Worm (Caenorhabditis elegans) whole organism, L4 larva: ENCODE measurements around the gene F40G12.6.

Source experiments
- F10B5.3 ChIP-seq: sonication (generic microtip); optimal IDR thresholded peaks from 2 replicates; lab custom pipeline; 2016; ENCODE audit warnings: mild to moderate bottlenecking, missing genetic modification characterization, missing compliant biosample characterization
- F37D6.2 ChIP-seq: sonication (generic microtip); optimal IDR thresholded peaks from 2 replicates; lab custom pipeline; 2016; ENCODE audit warnings: mild to moderate bottlenecking, missing genetic modification characterization, missing compliant biosample characterization
- F44E2.7 ChIP-seq: fragments of 200-800 bp; sonication (Bioruptor generic); IDR thresholded peaks from 2 replicates; pipeline ENCODE4 v2.1.2; 2022; ENCODE audit warnings: missing genetic modification characterization, missing compliant biosample characterization
- T26A8.4 ChIP-seq: fragments of 200-800 bp; sonication (Bioruptor generic); IDR thresholded peaks from 2 replicates; pipeline ENCODE4 v1.3.6; 2022; ENCODE audit warnings: missing genetic modification characterization, missing compliant biosample characterization
- Y105C5A.15 ChIP-seq: fragments of 200-800 bp; sonication (Bioruptor generic); IDR thresholded peaks from 2 replicates; pipeline ENCODE4 v1.3.6; 2022; ENCODE audit warnings: missing genetic modification characterization, missing compliant biosample characterization
- ZK337.2 ChIP-seq: fragments of 200-800 bp; sonication (Bioruptor generic); IDR thresholded peaks from 2 replicates; pipeline ENCODE4 v1.3.6; 2022; ENCODE audit warnings: missing genetic modification reagents, missing genetic modification characterization, missing compliant biosample characterization
- ZK546.5 ChIP-seq, 2 experiments: sonication (generic microtip); optimal IDR thresholded peaks; 2 replicates each; lab custom pipeline; 2017; ENCODE audit warnings: missing biosample characterization in 2 of 2, missing genetic modification characterization in 2 of 2
- aha-1 ChIP-seq: fragments of 150-350 bp; peaks from one replicate; lab custom pipeline; 2014; ENCODE audit warnings: missing biosample characterization, missing genetic modification characterization
- ceh-28 ChIP-seq: fragments of 150-350 bp; optimal IDR thresholded peaks from 2 replicates; lab custom pipeline; 2014; ENCODE audit warnings: missing biosample characterization, missing genetic modification reagents, missing genetic modification characterization
- ceh-44 ChIP-seq: fragments of 200-800 bp; sonication (Bioruptor generic); IDR thresholded peaks from 2 replicates; pipeline ENCODE4 v1.3.6; 2022; ENCODE audit warnings: missing genetic modification reagents, missing genetic modification characterization, missing compliant biosample characterization
- ceh-62 ChIP-seq: sonication (generic microtip); optimal IDR thresholded peaks from 2 replicates; lab custom pipeline; 2017; ENCODE audit warnings: missing biosample characterization, missing genetic modification characterization
- ceh-82 ChIP-seq: sonication (generic microtip); optimal IDR thresholded peaks from 2 replicates; lab custom pipeline; 2017; ENCODE audit warnings: missing biosample characterization, missing genetic modification characterization
- ctbp-1 ChIP-seq: fragments of 200-800 bp; sonication (Bioruptor generic); IDR thresholded peaks from 2 replicates; pipeline ENCODE4 v1.3.6; 2022; ENCODE audit warnings: missing genetic modification reagents, missing genetic modification characterization, missing compliant biosample characterization
- daf-8 ChIP-seq: fragments of 200-800 bp; sonication (Bioruptor generic); IDR thresholded peaks from 2 replicates; pipeline ENCODE4 v1.3.6; 2022; ENCODE audit warnings: missing genetic modification characterization, missing compliant biosample characterization
- dpl-1 ChIP-seq: fragments of 150-350 bp; optimal IDR thresholded peaks from 2 replicates; lab custom pipeline; 2014; ENCODE audit warnings: missing biosample characterization, missing genetic modification reagents, missing genetic modification characterization
- dve-1 ChIP-seq: sonication (generic microtip); optimal IDR thresholded peaks from 2 replicates; lab custom pipeline; 2017; ENCODE audit warnings: antibody characterized with exemption, mild to moderate bottlenecking, missing genetic modification characterization, missing compliant biosample characterization; ENCODE audit not compliant: insufficient read depth
- fkh-10 ChIP-seq: fragments of 150-350 bp; optimal IDR thresholded peaks from 2 replicates; lab custom pipeline; 2014; ENCODE audit warnings: missing biosample characterization, missing genetic modification reagents, missing genetic modification characterization
- hlh-11 ChIP-seq: fragments of 200-800 bp; sonication (Bioruptor generic); optimal IDR thresholded peaks from 2 replicates; lab custom pipeline; 2018; ENCODE audit warnings: mild to moderate bottlenecking, missing genetic modification characterization, missing compliant biosample characterization
- hmg-1.1 ChIP-seq: fragments of 200-800 bp; sonication (Bioruptor generic); IDR thresholded peaks from 2 replicates; pipeline ENCODE4 v1.3.6; 2022; ENCODE audit warnings: missing genetic modification reagents, missing genetic modification characterization, missing compliant biosample characterization
- jun-1 ChIP-seq: fragments of 150-350 bp; optimal IDR thresholded peaks from 2 replicates; lab custom pipeline; 2014; ENCODE audit warnings: missing biosample characterization, missing genetic modification reagents, missing genetic modification characterization
- lin-29 ChIP-seq: fragments of 200-800 bp; sonication (Bioruptor generic); IDR thresholded peaks from 2 replicates; pipeline ENCODE4 v1.3.6; 2022; ENCODE audit warnings: missing genetic modification reagents, missing genetic modification characterization, missing compliant biosample characterization
- madf-5 ChIP-seq, 2 experiments: fragments of 200-800 bp; sonication (Bioruptor generic); IDR thresholded peaks; 2 replicates each; pipeline ENCODE4 v1.3.6; 2022; ENCODE audit warnings: missing compliant biosample characterization in 2 of 2, missing genetic modification characterization in 2 of 2
- mdt-29 ChIP-seq: fragments of 200-800 bp; sonication (Bioruptor generic); IDR thresholded peaks from 2 replicates; pipeline ENCODE4 v1.3.6; 2022; ENCODE audit warnings: missing genetic modification reagents, missing genetic modification characterization, missing compliant biosample characterization
- nhr-41 ChIP-seq: fragments of 200-800 bp; sonication (Bioruptor generic); IDR thresholded peaks from 2 replicates; pipeline ENCODE4 v1.3.6; 2022; ENCODE audit warnings: missing genetic modification reagents, missing genetic modification characterization, missing compliant biosample characterization
- nhr-42 ChIP-seq: fragments of 200-800 bp; sonication (Bioruptor generic); IDR thresholded peaks from 2 replicates; pipeline ENCODE4 v1.3.6; 2022; ENCODE audit warnings: missing genetic modification characterization, missing compliant biosample characterization
- pqm-1 ChIP-seq: sonication (generic microtip); optimal IDR thresholded peaks from 2 replicates; lab custom pipeline; 2017; ENCODE audit warnings: missing biosample characterization, missing genetic modification characterization
- set-16 ChIP-seq: fragments of 200-800 bp; sonication (Bioruptor generic); IDR thresholded peaks from 2 replicates; pipeline ENCODE4 v1.3.6; 2022; ENCODE audit warnings: missing genetic modification reagents, missing genetic modification characterization, missing compliant biosample characterization
- spr-1 ChIP-seq: sonication (generic microtip); optimal IDR thresholded peaks from 2 replicates; lab custom pipeline; 2016; ENCODE audit warnings: mild to moderate bottlenecking, missing genetic modification characterization, missing compliant biosample characterization
- spr-3 ChIP-seq: fragments of 200-800 bp; sonication (Bioruptor generic); optimal IDR thresholded peaks from 2 replicates; lab custom pipeline; 2018; ENCODE audit warnings: mild to moderate bottlenecking, missing genetic modification characterization, missing compliant biosample characterization
- unc-62 ChIP-seq, 3 experiments: fragments of 150-350 bp in 1 of 3; sonication (generic microtip); optimal IDR thresholded peaks in 2 of 3; peaks in 1 of 3; 1 replicate in 1 of 3; 2 replicates in 2 of 3; lab custom pipeline; 2014 to 2017; ENCODE audit warnings: missing biosample characterization in 3 of 3, missing genetic modification characterization in 3 of 3, missing genetic modification reagents in 3 of 3, missing genotype in 1 of 3
- zfp-3 ChIP-seq: fragments of 200-800 bp; sonication (Bioruptor generic); conservative IDR thresholded peaks from 2 replicates; pipeline ENCODE4 v1.3.6; 2022; ENCODE audit warnings: missing genetic modification reagents, missing genetic modification characterization, missing compliant biosample characterization

F40G12.6 gene

ce11 chrV:14252025-14252424 lies 20.9 kb downstream of the F40G12.6 start, which contains the start of gene K02E11.5:
TSS of gene K02E11.5 (plus strand) at chrV:14252325.
- no peak for TF ChIP-seq dve-1 (tag; lab: Kevin White, UChicago)
- no peak for TF ChIP-seq pqm-1 (tag; lab: Kevin White, UChicago)
- no peak for TF ChIP-seq dpl-1 (GFP tag; lab: Kevin White, UChicago)

DNA sequence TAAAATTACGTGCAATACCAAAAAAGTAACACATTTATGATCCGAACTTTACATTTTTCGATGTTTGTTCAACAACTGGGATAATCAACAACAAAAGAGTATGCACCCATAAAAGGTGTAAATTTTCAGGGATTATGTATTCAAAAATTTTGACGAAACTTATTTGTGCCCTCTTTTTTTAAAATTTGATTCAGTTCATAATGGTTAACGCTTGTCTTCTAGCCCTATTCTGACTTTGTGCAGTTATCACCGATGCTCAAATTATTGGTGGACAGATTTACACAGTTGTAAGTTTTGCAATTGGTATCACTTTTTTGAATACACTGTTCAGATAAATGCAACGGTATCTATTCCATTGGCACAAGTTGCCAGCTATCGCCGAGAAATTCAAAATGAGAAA lies 24.3 kb downstream of the F40G12.6 start, which contains the start of gene K02E11.6:
TSS of gene K02E11.6 (plus strand) at position 149 of the 400 bp plus-strand sequence.
- TF ChIP-seq hmg-1.1 (GFP tag; lab: Robert Waterston, UW) (no peak), daf-8 (GFP tag; lab: Robert Waterston, UW) (no peak), unc-62 (GFP tag; optimal IDR thresholded peaks at IDR 0.05 in 1 of 2; lab: Kevin White, UChicago) (peak in 1 of 2 experiments; percentile 98), unc-62 (tag; optimal IDR thresholded peaks at IDR 0.05; lab: Kevin White, UChicago) (no peak), spr-3 (GFP tag; lab: Kevin White, UChicago) (no peak), ceh-62 (tag; lab: Kevin White, UChicago) (no peak)

DNA sequence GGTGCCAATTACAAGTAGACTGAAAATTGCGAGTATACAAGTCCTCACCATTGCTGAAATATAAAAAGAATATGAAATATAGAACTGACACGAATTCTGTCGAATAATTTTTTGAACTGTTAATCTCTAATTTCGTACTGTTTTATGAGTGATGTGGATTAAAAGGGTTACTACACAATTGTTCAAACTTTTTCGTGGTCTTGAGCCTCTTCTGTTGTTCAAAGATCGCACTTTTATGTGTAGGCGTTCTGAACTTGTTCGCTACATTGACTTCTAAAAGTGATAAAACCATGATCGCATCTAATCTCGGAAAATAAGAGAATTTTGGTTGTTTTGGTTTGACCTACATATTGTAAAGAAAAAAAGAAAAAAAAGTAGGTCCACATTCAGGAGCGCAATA lies 24.9 kb downstream of the F40G12.6 start, which contains the start of gene K02E11.4:
TSS of gene K02E11.4 (minus strand) at position 101 of the 400 bp plus-strand sequence.
- TF ChIP-seq ZK546.5 (tag; optimal IDR thresholded peaks at IDR 0.05; lab: Kevin White, UChicago) (no peak), daf-8 (GFP tag; lab: Robert Waterston, UW) (no peak), ceh-44 (GFP tag; lab: Robert Waterston, UW) (no peak), F37D6.2 (tag; lab: Kevin White, UChicago) (no peak), ctbp-1 (GFP tag; lab: Robert Waterston, UW) (no peak), hlh-11 (tag; lab: Kevin White, UChicago) (no peak), Y105C5A.15 (no peak), ceh-82 (tag; lab: Kevin White, UChicago) (no peak), jun-1 (no peak), nhr-42 (GFP tag; lab: Robert Waterston, UW) (no peak), lin-29 (GFP tag; lab: Robert Waterston, UW) (no peak)
- TF ChIP-seq, all 104 proteins: peak for 0

DNA sequence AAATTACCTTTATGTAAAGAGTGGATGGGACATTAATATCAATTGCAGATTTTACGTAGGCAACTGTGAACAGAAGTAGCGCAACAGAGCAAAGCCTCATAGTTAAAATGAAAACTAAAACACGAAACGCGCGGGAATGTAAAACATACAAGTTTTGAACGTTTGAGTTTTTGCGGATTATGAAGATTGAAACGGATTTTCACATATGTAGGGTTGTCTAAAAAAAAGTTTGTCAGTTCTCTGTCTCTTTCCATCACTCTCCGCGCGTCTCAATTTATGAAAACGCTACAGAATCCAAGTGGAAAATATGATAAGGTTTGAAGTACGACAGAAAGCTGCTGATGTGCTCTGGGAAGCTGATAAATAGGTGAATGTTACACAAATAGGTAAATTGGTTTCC lies 26.2 kb downstream of the F40G12.6 start, which contains the start of gene K02E11.3:
TSS of gene K02E11.3 (minus strand) at position 101 of the 400 bp plus-strand sequence.
- TF ChIP-seq fkh-10 (GFP tag; lab: Kevin White, UChicago) (no peak), T26A8.4 (GFP tag; lab: Robert Waterston, UW) (no peak), lin-29 (GFP tag; lab: Robert Waterston, UW) (no peak)

ce11 chrV:14243904-14244303 lies 29.0 kb downstream of the F40G12.6 start, which contains the start of gene sre-7:
TSS of gene sre-7 (plus strand) at chrV:14244204.
- no peak for TF ChIP-seq ceh-28 (tag; lab: Kevin White, UChicago)
- no peak for TF ChIP-seq nhr-41 (GFP tag; lab: Robert Waterston, UW)
- TF ChIP-seq ZK337.2 (GFP tag; lab: Robert Waterston, UW): no peak
- TF ChIP-seq pqm-1 (tag; lab: Kevin White, UChicago): no peak
- no peak for TF ChIP-seq zfp-3 (GFP tag; lab: Robert Waterston, UW)
- no peak for TF ChIP-seq hlh-11 (tag; lab: Kevin White, UChicago)
- no peak for TF ChIP-seq mdt-29 (GFP tag; lab: Robert Waterston, UW)
- no peak for TF ChIP-seq F37D6.2 (tag; lab: Kevin White, UChicago)

- TF ChIP-seq madf-5 (GFP tag; IDR thresholded peaks at IDR 0.05; lab: Robert Waterston, UW) (0 out of 4 replicates have a peak, but pooled peaks of 1 of the 2 experiments have one; percentile 40), spr-1 (tag; lab: Kevin White, UChicago) (peak; percentile 9), F10B5.3 (tag; lab: Kevin White, UChicago) (no peak), aha-1 (tag; lab: Kevin White, UChicago) (peak; percentile 56), set-16 (GFP tag; lab: Robert Waterston, UW) (peak; percentile 97), F44E2.7 (GFP tag; lab: Robert Waterston, UW) (no peak)
Observed at ce11 chrV:14240694-14241201, 32.2 kb downstream of the F40G12.6 start, which contains the start of gene K02E11.10. TSS of gene K02E11.10 (minus strand) at chrV:14241151.
